Fruit fly (Drosophila melanogaster): ENCODE measurements around the gene Six4.

Six4 gene

dm6 chr3L:20837040-20837830 is 44.7 kb upstream of the Six4 start, which contains the start of gene CG13255 (continued):
- TF ChIP-seq CG10654 (GFP tag; optimal IDR thresholded peaks at IDR 0.05) (no peak), CG10431 (GFP tag; optimal IDR thresholded peaks at IDR 0.05) (no peak), fd96Cb (tag; optimal IDR thresholded peaks at IDR 0.05) (peak; percentile 2), CG9437 (GFP tag; optimal IDR thresholded peaks at IDR 0.05) (peak; percentile 23), exex (tag; optimal IDR thresholded peaks at IDR 0.05) (peak; percentile 92), pros (GFP tag; optimal IDR thresholded peaks at IDR 0.05) (no peak), CG18599 (GFP tag; optimal IDR thresholded peaks at IDR 0.05) (peak; percentile 71), CG12236 (GFP tag; optimal IDR thresholded peaks at IDR 0.05) (no peak), sens (GFP tag) (peak; percentile 54), CG4282 (GFP tag; optimal IDR thresholded peaks at IDR 0.05) (no peak), CG17612 (GFP tag; IDR thresholded peaks at IDR 0.05) (no peak), PHDP (tag; optimal IDR thresholded peaks at IDR 0.05) (peak; percentile 37), H2.0 (GFP tag; IDR thresholded peaks at IDR 0.05) (no peak), Hr3 (GFP tag; optimal IDR thresholded peaks at IDR 0.05) (peak; percentile 33), grn (GFP tag; optimal IDR thresholded peaks at IDR 0.05) (peak; percentile 13), odd (GFP tag; optimal IDR thresholded peaks at IDR 0.05) (peak; percentile 11), CG13894 (tag; optimal IDR thresholded peaks at IDR 0.05) (no peak), tio (GFP tag; optimal IDR thresholded peaks at IDR 0.05) (peak; percentile 59), Nf-YB (GFP tag; optimal IDR thresholded peaks at IDR 0.05) (no peak), Eip74EF (GFP tag; optimal IDR thresholded peaks at IDR 0.05) (peak in 1 of 2 experiments; percentile 24), ro (GFP tag; IDR thresholded peaks at IDR 0.05) (no peak), CG31365 (tag; optimal IDR thresholded peaks at IDR 0.05) (no peak), CG30403 (GFP tag; optimal IDR thresholded peaks at IDR 0.05) (peak; percentile 71), CG32532 (GFP tag; IDR thresholded peaks at IDR 0.05) (peak; percentile 52), Tbp (GFP tag; optimal IDR thresholded peaks at IDR 0.05) (no peak), Spps (tag; optimal IDR thresholded peaks at IDR 0.05) (no peak), CrebB (tag; optimal IDR thresholded peaks at IDR 0.05) (no peak), fd3F (GFP tag; optimal IDR thresholded peaks at IDR 0.05) (peak; percentile 49), YL-1 (GFP tag; optimal IDR thresholded peaks at IDR 0.05) (no peak), Sin3A (optimal IDR thresholded peaks at IDR 0.05) (no peak), Ravus (GFP tag; IDR thresholded peaks at IDR 0.05) (no peak), CHES-1-like (GFP tag; optimal IDR thresholded peaks at IDR 0.05) (peak; percentile 48), wdn (GFP tag; IDR thresholded peaks at IDR 0.05) (no peak), CG10274 (GFP tag; optimal IDR thresholded peaks at IDR 0.05) (peak; percentile 42), en (GFP tag; optimal IDR thresholded peaks at IDR 0.05) (no peak), kay (GFP tag; optimal IDR thresholded peaks at IDR 0.05) (no peak), Hr78 (GFP tag; optimal IDR thresholded peaks at IDR 0.05) (peak in 1 of 2 experiments; percentile 63), Hey (tag; optimal IDR thresholded peaks at IDR 0.05) (no peak), H15 (GFP tag; IDR thresholded peaks at IDR 0.05) (peak; percentile 56; the same call in 1 of the 3 replicates), CG4617 (GFP tag; optimal IDR thresholded peaks at IDR 0.05; ENCODE audit: borderline replicate concordance) (no peak), Lpt (GFP tag; optimal IDR thresholded peaks at IDR 0.05) (no peak), CG17912 (GFP tag; optimal IDR thresholded peaks at IDR 0.05) (no peak), Usf (GFP tag; optimal IDR thresholded peaks at IDR 0.05) (no peak), tin (GFP tag; optimal IDR thresholded peaks at IDR 0.05) (no peak), CG18262 (tag; optimal IDR thresholded peaks at IDR 0.05) (peak; percentile 51), HLH3B (GFP tag; IDR thresholded peaks at IDR 0.05) (no peak), CG15601 (tag; optimal IDR thresholded peaks at IDR 0.05) (no peak), chm (GFP tag; IDR thresholded peaks at IDR 0.05) (no peak), lmd (GFP tag; IDR thresholded peaks at IDR 0.05) (no peak; the same call in 1 of the 2 replicates), CG16815 (GFP tag; optimal IDR thresholded peaks at IDR 0.05) (peak; percentile 29)

All from whole organism, embryonic.